Worm (Caenorhabditis elegans) whole organism, dauer: ENCODE results near the gene ZC416.2.

ENCODE experiments used
- unc-62 ChIP-seq: sonication (generic microtip); optimal IDR thresholded peaks from 2 replicates; lab custom pipeline; 2017; ENCODE audit warnings: missing biosample characterization, missing genetic modification reagents, missing genetic modification characterization

Gene ZC416.2

ce11 chrIV:3633254-3633653 lies at the start of gene ZC416.2:
Gene ZC416.2, plus strand, starts transcription at chrIV:3633619.
- no peak for TF ChIP-seq unc-62 (GFP tag; lab: Kevin White, UChicago)

ce11 chrIV:3590821-3591220 lies 42.6 kb upstream of the ZC416.2 start:
- TF ChIP-seq unc-62 (GFP tag; lab: Kevin White, UChicago) = no peak

DNA sequence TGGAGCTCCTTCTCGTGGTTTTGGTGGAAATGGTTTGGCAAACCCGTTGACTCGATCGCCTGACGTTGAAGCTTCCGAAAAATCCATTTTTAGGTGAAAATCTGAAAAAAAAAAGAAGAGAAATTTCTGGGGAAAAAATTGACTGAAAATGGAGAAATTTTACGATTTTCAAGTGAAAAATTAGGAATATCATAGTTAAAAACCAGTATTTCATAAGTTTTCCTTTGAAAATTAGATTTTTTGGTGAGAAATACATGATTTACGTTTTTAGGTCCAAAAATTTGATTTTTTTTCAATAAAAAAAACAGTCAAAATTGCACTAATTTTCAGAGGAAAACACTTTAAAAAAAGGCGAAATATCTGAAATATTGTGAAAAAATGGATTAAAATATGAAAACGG lies 39.9 kb upstream of the ZC416.2 start, which contains the start of gene taf-2:
TSS of gene taf-2 (minus strand) at position 101 of the 400 bp plus-strand sequence.
- no peak for TF ChIP-seq unc-62 (GFP tag; lab: Kevin White, UChicago)

- no peak for TF ChIP-seq unc-62 (GFP tag; lab: Kevin White, UChicago)
Observed at ce11 chrIV:3597356-3597755, 36.1 kb upstream of the ZC416.2 start.

ce11 chrIV:3598452-3598851 lies 35.0 kb upstream of the ZC416.2 start, which contains the start of gene Y37E11B.5:
Gene Y37E11B.5, minus strand, starts transcription at chrIV:3598552.
- TF ChIP-seq unc-62 (GFP tag; lab: Kevin White, UChicago) = no peak

- TF ChIP-seq unc-62 (GFP tag; lab: Kevin White, UChicago) = no peak
Observed at ce11 chrIV:3599126-3599525, 34.3 kb upstream of the ZC416.2 start, which contains the start of gene Y37E11B.6. Gene Y37E11B.6, minus strand, starts transcription at chrIV:3599306.

DNA sequence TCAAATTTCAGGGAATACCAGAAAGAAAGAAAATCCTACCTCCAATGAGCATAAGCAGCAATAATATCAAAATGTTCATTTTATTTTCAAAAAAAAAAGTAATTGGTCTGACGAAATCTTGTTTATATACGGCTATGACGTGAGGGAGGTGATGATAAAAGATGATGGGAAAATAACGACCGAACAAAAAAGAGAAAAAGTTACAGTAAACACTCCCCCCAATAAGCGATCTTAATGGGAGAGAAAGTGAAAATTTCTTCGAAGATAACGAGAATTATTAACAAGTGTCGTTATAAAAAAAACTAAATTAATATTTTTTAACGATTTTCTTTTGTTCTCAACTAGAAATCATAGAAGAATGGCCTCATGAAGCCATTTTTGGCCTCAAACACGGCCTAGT lies 33.5 kb upstream of the ZC416.2 start, which contains the start of gene Y37E11B.7:
TSS of gene Y37E11B.7 (minus strand) at position 207 of the 400 bp plus-strand sequence.
- TF ChIP-seq unc-62 (GFP tag; lab: Kevin White, UChicago) = no peak

- TF ChIP-seq unc-62 (GFP tag; lab: Kevin White, UChicago) = no peak
Observed at ce11 chrIV:3601846-3602245, 31.6 kb upstream of the ZC416.2 start.

DNA sequence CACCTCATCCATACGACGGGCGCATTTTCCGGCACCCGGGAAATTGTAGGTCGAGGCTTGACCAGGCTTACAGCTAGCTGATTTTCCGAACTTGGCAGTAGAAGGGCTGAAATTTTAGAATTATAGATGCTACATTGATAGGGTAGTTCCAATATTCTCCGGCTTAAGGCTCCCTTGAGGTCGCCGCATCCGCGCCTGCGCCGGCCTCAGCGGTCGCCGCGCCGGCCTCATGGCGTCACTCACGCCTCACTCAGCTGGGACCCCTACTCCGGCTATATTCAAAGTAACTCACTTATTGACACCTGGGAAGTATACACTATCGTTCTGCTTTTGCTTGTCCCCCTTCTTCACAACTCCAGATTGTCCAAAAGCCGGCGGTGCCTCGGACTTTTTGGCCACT lies 29.3 kb upstream of the ZC416.2 start:
- no peak for TF ChIP-seq unc-62 (GFP tag; lab: Kevin White, UChicago)

- no peak for TF ChIP-seq unc-62 (GFP tag; lab: Kevin White, UChicago)
Observed at ce11 chrIV:3606285-3606834, 27.1 kb upstream of the ZC416.2 start, which contains the start of the genes Y37E11B.10 and kgb-2. Gene Y37E11B.10, minus strand, starts transcription at chrIV:3606466. Gene kgb-2, plus strand, starts transcription at chrIV:3606784.

ce11 chrIV:3608547-3609222 lies 24.7 kb upstream of the ZC416.2 start:
- no peak for TF ChIP-seq unc-62 (GFP tag; lab: Kevin White, UChicago)

DNA sequence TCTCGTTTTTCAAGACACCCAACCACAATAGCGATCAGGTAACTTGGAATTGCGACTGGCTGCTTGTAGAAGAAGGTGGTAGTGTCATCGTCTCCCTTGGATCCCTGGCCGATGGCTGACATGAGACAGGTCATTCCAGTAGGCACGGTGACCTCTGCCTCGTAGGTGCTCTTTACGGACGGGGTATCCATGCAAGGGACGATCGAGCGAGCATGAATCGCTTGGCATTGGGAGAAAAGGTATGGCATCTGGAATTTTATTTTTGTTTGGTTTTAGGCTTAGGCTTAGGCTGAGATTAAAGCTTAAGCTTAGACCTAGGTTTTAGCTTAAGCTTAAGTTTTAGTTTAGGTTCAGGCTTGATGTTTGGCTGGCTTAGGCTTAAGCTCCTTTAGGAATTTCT lies 22.4 kb upstream of the ZC416.2 start:
- TF ChIP-seq unc-62 (GFP tag; lab: Kevin White, UChicago) = no peak

- TF ChIP-seq unc-62 (GFP tag; lab: Kevin White, UChicago) = no peak
Observed at ce11 chrIV:3611845-3612244, 21.6 kb upstream of the ZC416.2 start.

DNA sequence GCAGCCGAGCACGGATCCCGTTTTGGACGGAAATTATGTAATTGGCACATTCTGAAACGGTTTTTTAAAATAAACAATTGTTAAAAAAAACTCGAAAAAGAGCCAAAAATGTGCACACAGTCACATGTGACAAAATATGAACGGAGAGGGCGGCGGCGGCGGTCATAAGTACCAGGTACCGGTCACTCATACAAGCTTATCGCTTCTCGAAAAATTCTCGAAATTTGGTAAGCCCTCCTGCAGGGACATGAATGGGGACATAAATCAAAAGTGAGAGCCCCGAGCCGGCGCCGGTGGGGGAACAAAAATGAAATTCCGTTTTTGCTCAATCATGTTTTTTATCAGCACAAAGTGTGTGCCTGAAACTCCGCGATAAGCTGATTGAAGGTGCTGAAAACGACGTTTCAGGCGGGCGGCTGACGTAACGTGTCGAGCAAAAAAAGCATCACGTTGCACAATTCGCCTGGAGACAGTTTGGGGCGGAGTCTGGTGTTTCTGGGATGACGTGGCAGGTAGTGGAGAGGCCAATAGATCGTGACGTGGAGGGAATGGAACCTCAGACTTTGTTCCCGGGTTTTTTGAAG lies 20.3 kb upstream of the ZC416.2 start, which contains the start of gene ltah-1.2:
TSS of gene ltah-1.2 (minus strand) at position 51 of the 584 bp plus-strand sequence.
- no peak for TF ChIP-seq unc-62 (GFP tag; lab: Kevin White, UChicago)

ce11 chrIV:3618719-3619118 lies 14.7 kb upstream of the ZC416.2 start:
- TF ChIP-seq unc-62 (GFP tag; lab: Kevin White, UChicago) = no peak

DNA sequence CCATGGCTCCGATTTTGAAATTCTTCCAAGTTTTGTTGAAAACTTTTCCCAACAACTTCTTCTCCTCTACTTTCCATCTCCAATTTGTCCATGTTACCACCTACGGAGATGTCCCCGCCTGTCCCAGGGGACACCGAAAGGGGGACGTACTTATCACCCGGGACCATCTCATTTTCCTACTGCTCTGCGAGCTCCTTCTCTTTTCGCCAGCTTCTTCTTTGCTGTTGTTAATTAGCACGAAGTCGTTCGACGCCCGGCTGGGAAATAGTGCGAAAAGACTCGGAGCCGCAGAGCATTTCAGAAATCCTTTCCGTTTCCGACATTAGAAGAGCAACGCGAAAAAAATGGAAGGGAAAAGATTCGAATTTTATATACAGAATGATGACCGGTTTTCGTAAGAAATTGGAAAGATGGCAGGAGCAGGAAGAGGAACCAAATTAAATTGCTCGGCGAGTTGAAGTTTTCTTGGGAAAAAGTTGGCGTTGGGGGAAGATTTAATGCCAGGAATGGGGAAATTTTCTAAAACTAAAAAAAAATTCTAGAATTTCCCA lies 11.5 kb upstream of the ZC416.2 start:
- no peak for TF ChIP-seq unc-62 (GFP tag; lab: Kevin White, UChicago)
